Fruit fly (Drosophila melanogaster) whole organism, prepupa: ENCODE measurements around the gene CG15498.

Source experiments
- Blimp-1 ChIP-seq: fragments of 200-800 bp; sonication (Bioruptor generic); optimal IDR thresholded peaks from 3 replicates; lab custom pipeline; 2017; ENCODE audit warnings: missing biosample characterization, missing genetic modification characterization, mild to moderate bottlenecking, moderate library complexity, missing genetic modification reagents
- CG10631 ChIP-seq: fragments of 200-800 bp; sonication (Bioruptor generic); optimal IDR thresholded peaks from 2 replicates; lab custom pipeline; 2016; ENCODE audit warnings: missing biosample characterization, missing genetic modification characterization
- CG10669 ChIP-seq: fragments of 200-800 bp; sonication (Bioruptor generic); optimal IDR thresholded peaks from 3 replicates; lab custom pipeline; 2018; ENCODE audit warnings: missing biosample characterization, mild to moderate bottlenecking, missing genetic modification characterization, moderate library complexity
- CG11294 ChIP-seq: fragments of 200-800 bp; sonication (Bioruptor generic); IDR thresholded peaks from 2 replicates; pipeline ENCODE4 v1.3.6; 2022; ENCODE audit warnings: missing biosample characterization, missing genetic modification characterization
- CG11762 ChIP-seq: fragments of 200-800 bp; sonication (Bioruptor generic); optimal IDR thresholded peaks from 3 replicates; lab custom pipeline; 2016; ENCODE audit warnings: missing biosample characterization, missing genetic modification characterization; ENCODE audit not compliant: insufficient read depth
- CG11902 ChIP-seq: fragments of 200-800 bp; sonication (Bioruptor generic); optimal IDR thresholded peaks from 3 replicates; lab custom pipeline; 2016; ENCODE audit warnings: missing biosample characterization, missing genetic modification characterization
- CG1621 ChIP-seq: fragments of 200-800 bp; sonication (Bioruptor generic); optimal IDR thresholded peaks from 3 replicates; lab custom pipeline; 2018; ENCODE audit warnings: missing biosample characterization, mild to moderate bottlenecking, missing genetic modification characterization
- CG16779 ChIP-seq: fragments of 200-800 bp; sonication (Bioruptor generic); optimal IDR thresholded peaks from 3 replicates; lab custom pipeline; 2017; ENCODE audit warnings: missing biosample characterization, mild to moderate bottlenecking, missing genetic modification characterization
- CG3032 ChIP-seq: fragments of 200-800 bp; optimal IDR thresholded peaks from 2 replicates; lab custom pipeline; 2019; ENCODE audit warnings: missing biosample characterization, mild to moderate bottlenecking, missing genetic modification characterization, moderate library complexity
- CG31627 ChIP-seq: fragments of 200-800 bp; sonication (Bioruptor generic); optimal IDR thresholded peaks from 3 replicates; lab custom pipeline; 2016; ENCODE audit warnings: missing biosample characterization, missing genetic modification characterization
- CG32006 ChIP-seq: fragments of 200-800 bp; sonication (Bioruptor generic); optimal IDR thresholded peaks from 3 replicates; lab custom pipeline; 2017; ENCODE audit warnings: missing biosample characterization, mild to moderate bottlenecking, missing genetic modification characterization
- CG34406 ChIP-seq: fragments of 200-800 bp; sonication (Bioruptor generic); optimal IDR thresholded peaks from 3 replicates; lab custom pipeline; 2016; ENCODE audit warnings: missing biosample characterization, missing genetic modification characterization
- CG4318 ChIP-seq: fragments of 200-800 bp; sonication (Bioruptor generic); optimal IDR thresholded peaks from 3 replicates; lab custom pipeline; 2017; ENCODE audit warnings: missing biosample characterization, mild to moderate bottlenecking, missing genetic modification characterization
- CG6276 ChIP-seq: fragments of 200-800 bp; sonication (Bioruptor generic); optimal IDR thresholded peaks from 2 replicates; lab custom pipeline; 2017; ENCODE audit warnings: missing biosample characterization, mild to moderate bottlenecking, missing genetic modification characterization
- CG6808 ChIP-seq: fragments of 200-800 bp; sonication (Bioruptor generic); optimal IDR thresholded peaks from 3 replicates; lab custom pipeline; 2017; ENCODE audit warnings: missing biosample characterization, missing genetic modification characterization, mild to moderate bottlenecking, moderate library complexity, missing genetic modification reagents
- CG6854 ChIP-seq: fragments of 200-800 bp; sonication (Bioruptor generic); optimal IDR thresholded peaks from 2 replicates; lab custom pipeline; 2017; ENCODE audit warnings: missing biosample characterization, mild to moderate bottlenecking, missing genetic modification characterization
- CG7368 ChIP-seq: fragments of 200-800 bp; sonication (Bioruptor generic); optimal IDR thresholded peaks from 3 replicates; lab custom pipeline; 2016; ENCODE audit warnings: missing biosample characterization, missing genetic modification characterization
- CG8119 ChIP-seq: fragments of 200-800 bp; sonication (Bioruptor generic); IDR thresholded peaks from 3 replicates; pipeline ENCODE4 v1.3.6; 2022; ENCODE audit warnings: missing biosample characterization, missing genetic modification characterization
- CG8319 ChIP-seq: fragments of 200-800 bp; sonication (Bioruptor generic); optimal IDR thresholded peaks from 3 replicates; lab custom pipeline; 2016; ENCODE audit warnings: missing biosample characterization, missing genetic modification characterization
- CG8632 ChIP-seq: fragments of 200-800 bp; sonication (Bioruptor generic); optimal IDR thresholded peaks from 3 replicates; lab custom pipeline; 2016; ENCODE audit warnings: missing biosample characterization, missing genetic modification characterization
- CG9139 ChIP-seq: fragments of 200-800 bp; sonication (Bioruptor generic); optimal IDR thresholded peaks from 3 replicates; lab custom pipeline; 2017; ENCODE audit warnings: missing biosample characterization, mild to moderate bottlenecking, missing genetic modification characterization
- Eip75B ChIP-seq: fragments of 200-800 bp; sonication (Bioruptor generic); optimal IDR thresholded peaks from 3 replicates; lab custom pipeline; 2016; ENCODE audit warnings: missing biosample characterization, missing genetic modification characterization
- Eip93F ChIP-seq: fragments of 200-800 bp; sonication (Bioruptor generic); optimal IDR thresholded peaks from 2 replicates; lab custom pipeline; 2016; ENCODE audit warnings: missing biosample characterization, mild to moderate bottlenecking, missing genetic modification characterization
- Ets21C ChIP-seq: fragments of 200-800 bp; sonication (Bioruptor generic); optimal IDR thresholded peaks from 3 replicates; lab custom pipeline; 2016; ENCODE audit warnings: missing biosample characterization, missing genetic modification characterization
- Ets96B ChIP-seq: fragments of 200-800 bp; optimal IDR thresholded peaks from 2 replicates; lab custom pipeline; 2019; ENCODE audit warnings: missing biosample characterization, mild to moderate bottlenecking, missing genetic modification characterization, moderate library complexity
- Gug ChIP-seq: fragments of 200-800 bp; sonication (Bioruptor generic); IDR thresholded peaks from 2 replicates; pipeline ENCODE4 v1.3.6; 2022; ENCODE audit warnings: missing biosample characterization, missing genetic modification characterization
- Hr38 ChIP-seq: sonication (Bioruptor generic); optimal IDR thresholded peaks from 2 replicates; lab custom pipeline; 2016; ENCODE audit warnings: missing biosample characterization, missing genetic modification characterization
- Hr39 ChIP-seq: fragments of 200-800 bp; sonication (Bioruptor generic); optimal IDR thresholded peaks from 2 replicates; lab custom pipeline; 2016; ENCODE audit warnings: missing biosample characterization, missing genetic modification characterization
- Hr4 ChIP-seq: fragments of 200-800 bp; sonication (Bioruptor generic); optimal IDR thresholded peaks from 3 replicates; lab custom pipeline; 2016; ENCODE audit warnings: missing biosample characterization, missing genetic modification characterization
- Lpt ChIP-seq: fragments of 200-800 bp; sonication (Bioruptor generic); optimal IDR thresholded peaks from 3 replicates; lab custom pipeline; 2016; ENCODE audit warnings: missing biosample characterization, missing genetic modification characterization
- Met ChIP-seq: fragments of 200-800 bp; sonication (Bioruptor generic); optimal IDR thresholded peaks from 3 replicates; lab custom pipeline; 2016; ENCODE audit warnings: missing biosample characterization, missing genetic modification characterization
- OdsH ChIP-seq: fragments of 200-800 bp; sonication (Bioruptor generic); optimal IDR thresholded peaks from 3 replicates; lab custom pipeline; 2016; ENCODE audit warnings: missing biosample characterization, missing genetic modification characterization
- Smox ChIP-seq: fragments of 200-800 bp; sonication (Bioruptor generic); optimal IDR thresholded peaks from 3 replicates; lab custom pipeline; 2016; ENCODE audit warnings: missing biosample characterization, missing genetic modification characterization
- Sox102F ChIP-seq: fragments of 200-800 bp; sonication (Bioruptor generic); optimal IDR thresholded peaks from 2 replicates; lab custom pipeline; 2016; ENCODE audit warnings: missing biosample characterization, mild to moderate bottlenecking, missing genetic modification characterization
- Sox14 ChIP-seq: fragments of 200-800 bp; sonication (Bioruptor generic); optimal IDR thresholded peaks from 3 replicates; lab custom pipeline; 2016; ENCODE audit warnings: missing biosample characterization, missing genetic modification characterization
- Sox15 ChIP-seq: fragments of 200-800 bp; sonication (Bioruptor generic); optimal IDR thresholded peaks from 3 replicates; lab custom pipeline; 2016; ENCODE audit warnings: missing biosample characterization, missing genetic modification characterization
- achi ChIP-seq: fragments of 200-800 bp; sonication (Bioruptor generic); optimal IDR thresholded peaks from 3 replicates; lab custom pipeline; 2016; ENCODE audit warnings: missing biosample characterization, missing genetic modification characterization
- dac ChIP-seq: fragments of 200-800 bp; sonication (Bioruptor generic); optimal IDR thresholded peaks from 2 replicates; lab custom pipeline; 2017; ENCODE audit warnings: missing biosample characterization, mild to moderate bottlenecking, missing genetic modification characterization
- dsx ChIP-seq: fragments of 200-800 bp; optimal IDR thresholded peaks from 3 replicates; lab custom pipeline; 2019; ENCODE audit warnings: missing biosample characterization, mild to moderate bottlenecking, missing genetic modification characterization, moderate library complexity; ENCODE audit not compliant: poor library complexity, severe bottlenecking
- fd59A ChIP-seq: fragments of 200-800 bp; sonication (Bioruptor generic); optimal IDR thresholded peaks from 2 replicates; lab custom pipeline; 2017; ENCODE audit warnings: missing biosample characterization, mild to moderate bottlenecking, missing genetic modification characterization, missing genetic modification reagents
- lz ChIP-seq: fragments of 200-800 bp; sonication (Bioruptor generic); optimal IDR thresholded peaks from 3 replicates; lab custom pipeline; 2016; ENCODE audit warnings: missing biosample characterization, missing genetic modification characterization
- net ChIP-seq: fragments of 200-800 bp; sonication (Bioruptor generic); optimal IDR thresholded peaks from 3 replicates; lab custom pipeline; 2016; ENCODE audit warnings: missing biosample characterization, missing genetic modification characterization
- ss ChIP-seq, 2 experiments: fragments of 200-800 bp; sonication (Bioruptor generic); optimal IDR thresholded peaks; 2 replicates in 1 of 2; 3 replicates in 1 of 2; lab custom pipeline; 2017 to 2018; ENCODE audit warnings: mild to moderate bottlenecking in 2 of 2, missing biosample characterization in 2 of 2, missing genetic modification characterization in 2 of 2, moderate library complexity in 1 of 2
- svp ChIP-seq: fragments of 200-800 bp; sonication (Bioruptor generic); peaks from one replicate; lab custom pipeline; 2016; ENCODE audit warnings: missing biosample characterization, missing genetic modification characterization
- vri ChIP-seq: fragments of 200-800 bp; sonication (Bioruptor generic); optimal IDR thresholded peaks from 3 replicates; lab custom pipeline; 2016; ENCODE audit warnings: missing biosample characterization, mild to moderate bottlenecking, missing genetic modification characterization

Gene CG15498

dm6 chr3R:21601954-21602687 is 33.2 kb upstream of the CG15498 start (continued):
- TF ChIP-seq CG11762 (GFP tag; lab: Kevin White, UChicago), result no peak
- peak; percentile 27 for TF ChIP-seq CG10631
- 0 out of 2 replicates have a peak, but pooled peaks have one; percentile 11 for TF ChIP-seq Gug (GFP tag; lab: Robert Waterston, UW)
- 0 out of 3 replicates have a peak, but pooled peaks have one; percentile 13 for TF ChIP-seq CG8119 (GFP tag; lab: Robert Waterston, UW)
- no peak for TF ChIP-seq CG1621 (tag; lab: Kevin White, UChicago)
- no peak for TF ChIP-seq CG11294 (GFP tag; lab: Robert Waterston, UW)
- peak; percentile 12 for TF ChIP-seq CG4318 (GFP tag; lab: Kevin White, UChicago)
- TF ChIP-seq CG11902 (GFP tag; lab: Kevin White, UChicago), result no peak
- no peak for TF ChIP-seq Eip75B
- TF ChIP-seq ss (GFP tag; optimal IDR thresholded peaks at IDR 0.05; lab: Kevin White, UChicago), result no peak
- no peak for TF ChIP-seq svp (GFP tag; lab: Kevin White, UChicago)
- peak; percentile 0 for TF ChIP-seq CG6276 (GFP tag; lab: Kevin White, UChicago)
- no peak for TF ChIP-seq CG8319 (GFP tag; lab: Kevin White, UChicago)
- no peak for TF ChIP-seq CG8632 (GFP tag; lab: Kevin White, UChicago)
- TF ChIP-seq CG32006, result peak; percentile 67
- TF ChIP-seq net (GFP tag; lab: Kevin White, UChicago), result no peak
- TF ChIP-seq Ets96B (tag; lab: Kevin White, UChicago), result no peak
- TF ChIP-seq CG6854 (GFP tag; lab: Kevin White, UChicago), result no peak
- no peak for TF ChIP-seq vri (GFP tag; lab: Kevin White, UChicago)
- peak; percentile 9 for TF ChIP-seq CG3032
- no peak for TF ChIP-seq lz (GFP tag; lab: Kevin White, UChicago)
- TF ChIP-seq dsx (GFP tag; lab: Kevin White, UChicago), result no peak
- peak; percentile 14 for TF ChIP-seq dac (GFP tag; lab: Kevin White, UChicago)
- no peak for TF ChIP-seq Eip93F (GFP tag; lab: Kevin White, UChicago)
- no peak for TF ChIP-seq Hr38 (GFP tag; lab: Kevin White, UChicago)
- TF ChIP-seq Hr39 (GFP tag; lab: Kevin White, UChicago), result no peak
- TF ChIP-seq Sox14 (GFP tag; lab: Kevin White, UChicago), result no peak

dm6 chr3R:21599642-21600041 is 30.7 kb upstream of the CG15498 start:
- TF ChIP-seq Sox102F (GFP tag; lab: Kevin White, UChicago) (peak; percentile 21), Ets21C (no peak), dac (GFP tag; lab: Kevin White, UChicago) (no peak), Met (GFP tag; lab: Kevin White, UChicago) (peak; percentile 3), Eip93F (GFP tag; lab: Kevin White, UChicago) (no peak), CG9139 (GFP tag; lab: Kevin White, UChicago) (peak; percentile 86), svp (GFP tag; lab: Kevin White, UChicago) (peak; percentile 78), Blimp-1 (GFP tag; lab: Kevin White, UChicago) (peak; percentile 49), CG7368 (GFP tag; lab: Kevin White, UChicago) (peak; percentile 51), Gug (GFP tag; lab: Robert Waterston, UW) (no peak), CG10669 (GFP tag; lab: Kevin White, UChicago) (peak; percentile 68), ss (GFP tag; optimal IDR thresholded peaks at IDR 0.05; lab: Kevin White, UChicago) (peak; percentile 86 to 87), CG6854 (GFP tag; lab: Kevin White, UChicago) (peak; percentile 88), CG1621 (tag; lab: Kevin White, UChicago) (peak; percentile 83), Sox14 (GFP tag; lab: Kevin White, UChicago) (peak; percentile 30), CG16779 (tag; lab: Kevin White, UChicago) (peak; percentile 39), Sox15 (no peak), dsx (GFP tag; lab: Kevin White, UChicago) (peak; percentile 74), fd59A (GFP tag; lab: Kevin White, UChicago) (no peak), Hr4 (no peak), achi (GFP tag; lab: Kevin White, UChicago) (no peak), CG8319 (GFP tag; lab: Kevin White, UChicago) (no peak), Smox (no peak), net (GFP tag; lab: Kevin White, UChicago) (peak; percentile 60), Hr39 (GFP tag; lab: Kevin White, UChicago) (no peak), OdsH (GFP tag; lab: Kevin White, UChicago) (no peak), Lpt (GFP tag; lab: Kevin White, UChicago) (peak; percentile 38), CG11294 (GFP tag; lab: Robert Waterston, UW) (no peak), CG10631 (no peak), CG8632 (GFP tag; lab: Kevin White, UChicago) (peak; percentile 1), CG6808 (peak; percentile 82), CG11902 (GFP tag; lab: Kevin White, UChicago) (no peak), CG34406 (GFP tag; lab: Kevin White, UChicago) (no peak), CG6276 (GFP tag; lab: Kevin White, UChicago) (peak; percentile 76), CG31627 (GFP tag; lab: Kevin White, UChicago) (no peak)
